Worm (Caenorhabditis elegans): ENCODE measurements around the gene ZK1307.8.

DNA sequence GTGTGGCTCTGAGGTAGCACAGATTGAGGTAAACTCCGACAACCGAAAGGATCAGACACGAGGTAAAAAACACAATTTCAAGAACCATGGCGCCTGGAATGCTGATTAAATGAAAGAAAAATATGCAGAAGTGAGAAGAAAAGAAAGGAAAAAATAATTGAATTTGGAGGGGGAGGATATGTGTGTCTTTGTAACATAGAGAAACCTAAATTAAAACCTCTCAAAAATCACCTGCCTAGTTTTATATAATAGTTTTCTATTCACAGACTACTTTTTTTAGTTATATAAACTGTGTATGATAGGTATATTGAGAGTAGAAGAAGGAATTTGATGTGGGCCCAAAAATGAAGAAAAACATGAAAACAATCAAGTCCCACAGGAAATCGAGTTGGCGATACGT, 41.2 kb downstream of the ZK1307.8 start, which contains the start of gene ZK1320.5:
- TF ChIP-seq ceh-82 (tag; optimal IDR thresholded peaks at IDR 0.05) = no peak
- no peak for TF ChIP-seq pqm-1 (tag; optimal IDR thresholded peaks at IDR 0.05)
- TF ChIP-seq elt-2 (tag; optimal IDR thresholded peaks at IDR 0.05) = no peak
- TF ChIP-seq unc-62 (GFP tag; optimal IDR thresholded peaks at IDR 0.05) = no peak
- no peak for TF ChIP-seq nhr-47 (tag; optimal IDR thresholded peaks at IDR 0.05)
- TF ChIP-seq ama-1 (optimal IDR thresholded peaks at IDR 0.05) = no peak
- TF ChIP-seq lin-15B (tag; optimal IDR thresholded peaks at IDR 0.05) = no peak
- no peak for TF ChIP-seq nhr-11 (tag; optimal IDR thresholded peaks at IDR 0.05)

All from whole organism, L1 larva.